Fruit fly (Drosophila melanogaster): Measurements from ENCODE around the gene Diap1.

Diap1 gene

DNA sequence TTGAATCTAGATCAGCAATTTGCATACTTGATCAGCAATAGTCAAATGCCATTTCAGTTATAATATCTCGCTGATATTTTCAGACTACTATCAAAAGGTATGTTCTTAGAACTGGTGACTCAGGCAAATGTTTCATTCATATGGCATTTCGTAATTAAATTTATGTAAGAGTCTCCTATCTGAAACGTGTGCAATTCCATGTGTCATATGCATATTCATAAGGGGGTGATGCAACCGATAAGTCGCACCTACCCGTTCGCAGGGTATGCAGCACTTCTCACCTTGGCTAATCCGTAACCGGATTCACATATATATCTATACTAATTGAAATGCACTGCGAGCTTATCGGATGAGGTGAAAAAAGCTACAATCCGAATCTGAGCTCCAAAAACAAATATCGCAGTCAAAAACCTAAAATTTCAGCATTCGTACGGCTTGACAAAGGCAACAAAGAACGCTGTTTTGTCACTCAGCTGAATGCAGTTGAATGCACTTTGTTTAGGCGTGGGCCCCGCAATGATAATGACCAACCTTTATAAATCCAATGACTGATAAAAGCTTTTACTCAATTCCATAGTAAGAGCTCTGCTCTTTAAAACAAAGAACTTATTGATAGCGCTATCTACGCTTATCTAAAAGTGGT is 13.0 kb downstream of the Diap1 start:
- TF ChIP-seq D1 (tag; optimal IDR thresholded peaks at IDR 0.05) (no peak), gl (tag; optimal IDR thresholded peaks at IDR 0.05) (peak; percentile 15), CG12605 (GFP tag; IDR thresholded peaks at IDR 0.05) (peak; percentile 59), CG10348 (GFP tag; IDR thresholded peaks at IDR 0.05) (no peak), CG8301 (tag; optimal IDR thresholded peaks at IDR 0.05) (peak; percentile 40), fd96Ca (GFP tag; IDR thresholded peaks at IDR 0.05) (peak; percentile 72; the same call in 2 of the 3 replicates), CG13204 (GFP tag; optimal IDR thresholded peaks at IDR 0.05) (no peak), CG15710 (tag; optimal IDR thresholded peaks at IDR 0.05) (peak; percentile 4), Pif1A (GFP tag; optimal IDR thresholded peaks at IDR 0.05) (peak; percentile 53), CG14655 (GFP tag; optimal IDR thresholded peaks at IDR 0.05) (peak; percentile 31), CG4496 (GFP tag; IDR thresholded peaks at IDR 0.05) (peak; percentile 76), CG17806 (tag; optimal IDR thresholded peaks at IDR 0.05) (peak; percentile 17), CG9948 (tag; optimal IDR thresholded peaks at IDR 0.05) (no peak), Ets98B (GFP tag; IDR thresholded peaks at IDR 0.05) (peak; percentile 79), CG32121 (GFP tag; IDR thresholded peaks at IDR 0.05) (peak; percentile 60), rn (GFP tag; IDR thresholded peaks at IDR 0.05) (no peak), Snoo (tag; optimal IDR thresholded peaks at IDR 0.05) (peak; percentile 17), CG34367 (tag; optimal IDR thresholded peaks at IDR 0.05) (no peak), CG8159 (tag; optimal IDR thresholded peaks at IDR 0.05) (no peak), Pif1B (GFP tag; optimal IDR thresholded peaks at IDR 0.05) (peak; percentile 4), EcR (GFP tag; optimal IDR thresholded peaks at IDR 0.05) (peak; percentile 95)

DNA sequence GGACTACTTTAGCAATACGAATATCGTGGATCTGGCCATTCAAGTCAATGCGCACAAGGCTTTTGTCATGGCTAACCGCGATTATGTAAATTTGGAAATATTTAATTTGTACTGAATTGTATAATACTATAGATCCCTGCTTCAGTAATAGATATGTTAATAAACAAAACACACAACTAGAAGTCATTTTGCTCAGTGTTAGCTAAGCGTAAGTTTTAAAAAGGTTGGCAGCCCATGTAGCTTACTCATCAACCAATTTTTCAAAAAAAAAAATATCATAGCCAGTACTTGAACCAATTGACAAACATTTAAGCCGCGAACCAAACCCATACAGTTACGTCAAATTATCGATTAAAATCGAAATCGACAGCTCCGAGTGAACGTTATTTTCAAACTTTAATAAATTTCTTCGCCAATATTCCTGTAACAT is 13.8 kb downstream of the Diap1 start:
- TF ChIP-seq fd96Ca (GFP tag; IDR thresholded peaks at IDR 0.05) (peak; percentile 80), CG14655 (GFP tag; optimal IDR thresholded peaks at IDR 0.05) (peak; percentile 76), Snoo (tag; optimal IDR thresholded peaks at IDR 0.05) (peak; percentile 75), CG9948 (tag; optimal IDR thresholded peaks at IDR 0.05) (peak; percentile 62), CG12605 (GFP tag; IDR thresholded peaks at IDR 0.05) (peak; percentile 86), CG15710 (tag; optimal IDR thresholded peaks at IDR 0.05) (peak; percentile 65), D1 (tag; optimal IDR thresholded peaks at IDR 0.05) (peak; percentile 61), CG8159 (tag; optimal IDR thresholded peaks at IDR 0.05) (peak; percentile 70), Pif1A (GFP tag; optimal IDR thresholded peaks at IDR 0.05) (peak; percentile 82), rn (GFP tag; IDR thresholded peaks at IDR 0.05) (peak; percentile 57; the same call in 1 of the 2 replicates), CG8301 (tag; optimal IDR thresholded peaks at IDR 0.05) (peak; percentile 80), CG34367 (tag; optimal IDR thresholded peaks at IDR 0.05) (peak; percentile 65), gl (tag; optimal IDR thresholded peaks at IDR 0.05) (peak; percentile 59), CG4496 (GFP tag; IDR thresholded peaks at IDR 0.05) (peak; percentile 90), CG13204 (GFP tag; optimal IDR thresholded peaks at IDR 0.05) (peak; percentile 8), Ets98B (GFP tag; IDR thresholded peaks at IDR 0.05) (peak; percentile 90), CG32121 (GFP tag; IDR thresholded peaks at IDR 0.05) (peak; percentile 70), CG17806 (tag; optimal IDR thresholded peaks at IDR 0.05) (peak; percentile 70), EcR (GFP tag; optimal IDR thresholded peaks at IDR 0.05) (no peak), Pif1B (GFP tag; optimal IDR thresholded peaks at IDR 0.05) (peak; percentile 49), CG10348 (GFP tag; IDR thresholded peaks at IDR 0.05) (no peak)

DNA sequence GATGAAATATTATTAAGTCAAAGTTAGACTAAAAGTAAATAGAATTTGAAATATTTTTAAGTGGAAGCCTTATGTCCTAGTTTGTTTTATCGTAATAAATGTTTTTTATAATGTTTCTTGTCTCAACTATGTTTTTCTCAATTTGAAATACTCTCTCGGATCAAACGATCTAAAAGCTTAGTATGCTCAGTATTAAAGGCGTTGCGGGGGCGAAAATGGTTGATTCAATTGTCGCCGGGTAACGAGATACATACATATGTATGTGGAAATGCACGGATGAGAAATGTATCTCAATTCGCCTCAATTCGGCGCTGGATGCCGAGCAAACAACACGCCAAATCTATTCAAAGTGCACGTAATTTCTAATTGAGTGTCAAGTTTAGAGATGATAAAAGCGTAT is 15.6 kb downstream of the Diap1 start, which contains the start of gene CG5895:
TSS of gene CG5895 (plus strand) at position 301 of the 400 bp plus-strand sequence.
- TF ChIP-seq D1 (tag; optimal IDR thresholded peaks at IDR 0.05) (no peak), CG15710 (tag; optimal IDR thresholded peaks at IDR 0.05) (no peak), Pif1A (GFP tag; optimal IDR thresholded peaks at IDR 0.05) (no peak), CG9948 (tag; optimal IDR thresholded peaks at IDR 0.05) (no peak), Snoo (tag; optimal IDR thresholded peaks at IDR 0.05) (no peak), CG32121 (GFP tag; IDR thresholded peaks at IDR 0.05) (no peak), CG8159 (tag; optimal IDR thresholded peaks at IDR 0.05) (no peak), rn (GFP tag; IDR thresholded peaks at IDR 0.05) (no peak), CG13204 (GFP tag; optimal IDR thresholded peaks at IDR 0.05) (no peak), CG8301 (tag; optimal IDR thresholded peaks at IDR 0.05) (no peak), CG14655 (GFP tag; optimal IDR thresholded peaks at IDR 0.05) (no peak), Ets98B (GFP tag; IDR thresholded peaks at IDR 0.05) (no peak), gl (tag; optimal IDR thresholded peaks at IDR 0.05) (no peak), Pif1B (GFP tag; optimal IDR thresholded peaks at IDR 0.05) (no peak), CG34367 (tag; optimal IDR thresholded peaks at IDR 0.05) (no peak), CG12605 (GFP tag; IDR thresholded peaks at IDR 0.05) (no peak), CG4496 (GFP tag; IDR thresholded peaks at IDR 0.05) (no peak), EcR (GFP tag; optimal IDR thresholded peaks at IDR 0.05) (no peak)

DNA sequence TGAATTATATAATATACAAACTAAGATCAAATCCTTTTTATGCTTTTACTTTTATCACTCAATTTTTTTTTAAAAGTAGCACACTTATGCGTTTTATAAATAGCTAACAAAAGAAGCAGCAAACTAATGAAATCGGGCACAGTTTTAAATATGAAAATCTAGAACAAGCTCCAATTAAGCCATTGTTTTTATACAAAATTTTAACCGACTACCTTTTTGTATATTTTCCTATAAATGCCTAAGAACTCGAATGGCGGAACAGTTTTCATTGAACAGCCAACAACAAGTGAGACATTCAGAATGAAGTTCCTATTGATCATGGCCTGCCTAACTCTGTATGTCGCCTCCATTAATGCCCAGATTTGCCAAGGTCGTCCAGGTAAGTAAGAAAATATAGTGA is 16.6 kb downstream of the Diap1 start, which contains the start of gene CG42538:
TSS of gene CG42538 (plus strand) at position 301 of the 400 bp plus-strand sequence.
- no peak for TF ChIP-seq CG32121 (GFP tag; IDR thresholded peaks at IDR 0.05)
- TF ChIP-seq CG17806 (tag; optimal IDR thresholded peaks at IDR 0.05) = no peak
- no peak for TF ChIP-seq Ets98B (GFP tag; IDR thresholded peaks at IDR 0.05)
- TF ChIP-seq CG4496 (GFP tag; IDR thresholded peaks at IDR 0.05) = no peak
- no peak for TF ChIP-seq CG13204 (GFP tag; optimal IDR thresholded peaks at IDR 0.05)
- no peak for TF ChIP-seq fd96Ca (GFP tag; IDR thresholded peaks at IDR 0.05)
- no peak for TF ChIP-seq CG9948 (tag; optimal IDR thresholded peaks at IDR 0.05)
- no peak for TF ChIP-seq Pif1B (GFP tag; optimal IDR thresholded peaks at IDR 0.05)
- no peak for TF ChIP-seq CG34367 (tag; optimal IDR thresholded peaks at IDR 0.05)
- TF ChIP-seq CG12605 (GFP tag; IDR thresholded peaks at IDR 0.05) = no peak
- no peak for TF ChIP-seq gl (tag; optimal IDR thresholded peaks at IDR 0.05)
- TF ChIP-seq Pif1A (GFP tag; optimal IDR thresholded peaks at IDR 0.05) = no peak

DNA sequence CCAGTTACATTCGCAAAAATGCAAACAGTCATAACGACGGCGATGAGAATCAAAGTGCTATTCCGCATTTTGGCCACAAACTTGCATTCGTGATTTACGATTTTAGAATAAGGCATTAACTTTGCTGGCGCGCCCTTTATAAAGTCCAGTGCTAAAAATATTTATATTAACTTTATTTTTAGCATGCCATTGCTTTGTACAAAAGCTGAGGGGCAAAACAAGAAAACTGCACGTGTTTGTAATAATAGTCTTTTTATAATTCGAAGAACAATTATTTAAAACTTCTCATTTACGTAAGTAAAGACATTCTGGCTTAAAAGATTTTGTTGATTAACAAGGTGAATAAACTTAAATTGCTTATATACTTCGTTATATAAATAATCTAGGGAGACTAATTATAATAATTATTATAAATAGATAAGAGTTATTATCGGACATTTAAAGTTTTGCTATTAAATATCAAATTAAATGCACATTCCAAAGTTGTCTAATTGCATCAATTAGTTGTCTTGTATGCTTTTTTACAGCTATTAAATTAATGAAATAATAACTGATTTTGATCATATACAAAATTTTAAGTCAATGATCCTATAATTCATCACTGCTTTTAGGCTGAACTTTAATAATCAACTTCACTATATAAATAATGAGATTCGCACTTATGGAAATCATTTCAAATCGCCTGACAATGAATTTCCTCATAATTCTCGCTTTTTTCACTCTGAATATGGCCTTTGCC is 17.6 kb downstream of the Diap1 start, which contains the start of the genes CG42717 and CG42716:
TSS of gene CG42717 (minus strand) at position 101 of the 739 bp plus-strand sequence.
TSS of gene CG42716 (plus strand) at position 689 of the 739 bp plus-strand sequence.
- TF ChIP-seq CG10348 (GFP tag; IDR thresholded peaks at IDR 0.05) = no peak
- no peak for TF ChIP-seq CG34367 (tag; optimal IDR thresholded peaks at IDR 0.05)
- TF ChIP-seq CG15710 (tag; optimal IDR thresholded peaks at IDR 0.05) = no peak
- no peak for TF ChIP-seq CG32121 (GFP tag; IDR thresholded peaks at IDR 0.05)
- TF ChIP-seq CG8301 (tag; optimal IDR thresholded peaks at IDR 0.05) = no peak
- no peak for TF ChIP-seq Snoo (tag; optimal IDR thresholded peaks at IDR 0.05)
- no peak for TF ChIP-seq CG8159 (tag; optimal IDR thresholded peaks at IDR 0.05)
- no peak for TF ChIP-seq CG4496 (GFP tag; IDR thresholded peaks at IDR 0.05)
- TF ChIP-seq Ets98B (GFP tag; IDR thresholded peaks at IDR 0.05) = no peak
- no peak for TF ChIP-seq CG9948 (tag; optimal IDR thresholded peaks at IDR 0.05)
- no peak for TF ChIP-seq CG17806 (tag; optimal IDR thresholded peaks at IDR 0.05)
- no peak for TF ChIP-seq CG14655 (GFP tag; optimal IDR thresholded peaks at IDR 0.05)
- no peak for TF ChIP-seq D1 (tag; optimal IDR thresholded peaks at IDR 0.05)
- no peak for TF ChIP-seq Pif1A (GFP tag; optimal IDR thresholded peaks at IDR 0.05)
- no peak for TF ChIP-seq rn (GFP tag; IDR thresholded peaks at IDR 0.05)
- no peak for TF ChIP-seq Pif1B (GFP tag; optimal IDR thresholded peaks at IDR 0.05)
- no peak for TF ChIP-seq CG13204 (GFP tag; optimal IDR thresholded peaks at IDR 0.05)
- no peak for TF ChIP-seq EcR (GFP tag; optimal IDR thresholded peaks at IDR 0.05)
- TF ChIP-seq fd96Ca (GFP tag; IDR thresholded peaks at IDR 0.05) = no peak
